Worm (Caenorhabditis elegans): Measurements from ENCODE around the gene srv-14.

DNA sequence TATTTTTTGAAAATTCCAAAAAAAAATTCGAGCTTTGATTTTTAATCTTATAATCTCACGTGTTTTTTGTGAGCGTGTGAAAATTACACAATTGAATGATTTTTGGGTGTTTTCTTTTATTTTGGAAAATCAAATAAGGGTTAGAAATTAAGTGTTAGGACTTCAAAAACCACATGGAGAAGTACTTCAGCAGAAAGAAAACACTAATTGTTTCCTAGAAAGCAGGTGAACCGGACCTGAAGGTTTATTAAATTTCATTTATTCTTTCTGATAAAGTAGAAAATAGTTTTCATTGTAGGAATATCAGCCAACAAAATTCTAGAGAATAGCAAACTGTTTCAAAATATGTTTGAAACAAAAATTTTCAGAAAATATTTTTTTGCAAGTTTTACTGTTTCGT, 14.2 kb upstream of the srv-14 start:
- no peak for TF ChIP-seq nhr-11 (tag; optimal IDR thresholded peaks at IDR 0.05)
- no peak for TF ChIP-seq ets-4 (tag; optimal IDR thresholded peaks at IDR 0.05)

Measured in whole organism, late embryonic.